Worm (Caenorhabditis elegans) whole organism, early embryonic: ENCODE results near the gene try-13.
"Not testable (repeated sequence)": the region's sequence is repeated elsewhere in the genome, so short reads cannot be mapped to it uniquely, and the experiment has no call there.

Source experiments
- B0310.2 ChIP-seq: sonication (generic microtip); optimal IDR thresholded peaks from 2 replicates; lab custom pipeline; 2016; ENCODE audit warnings: mild to moderate bottlenecking, missing genetic modification characterization, missing compliant biosample characterization
- F13C5.2 ChIP-seq: sonication (generic microtip); optimal IDR thresholded peaks from 2 replicates; lab custom pipeline; 2017; ENCODE audit warnings: mild to moderate bottlenecking, missing genetic modification characterization, inconsistent platforms, missing compliant biosample characterization
- ama-1 ChIP-seq: fragments of 150-350 bp; optimal IDR thresholded peaks from 2 replicates; lab custom pipeline; 2014
- ceh-13 ChIP-seq: fragments of 200-800 bp; sonication (Bioruptor generic); optimal IDR thresholded peaks from 2 replicates; lab custom pipeline; 2018; ENCODE audit warnings: mild to moderate bottlenecking, missing genetic modification characterization, missing compliant biosample characterization
- flt-1 ChIP-seq: fragments of 200-800 bp; sonication (Bioruptor generic); IDR thresholded peaks from 2 replicates; pipeline ENCODE4 v1.3.6; 2022; ENCODE audit warnings: missing genetic modification characterization, missing compliant biosample characterization
- hmbx-1 ChIP-seq: sonication (generic microtip); optimal IDR thresholded peaks from 2 replicates; lab custom pipeline; 2016; ENCODE audit warnings: mild to moderate bottlenecking, missing genetic modification characterization, missing compliant biosample characterization
- hnd-1 ChIP-seq: sonication (generic microtip); optimal IDR thresholded peaks from 2 replicates; lab custom pipeline; 2016; ENCODE audit warnings: missing genetic modification characterization, missing compliant biosample characterization

ce11 chrV:7444331-7444730 lies 4.4 kb downstream of the try-13 start, which contains the start of gene nhr-141:
- TF ChIP-seq ama-1 (lab: Kevin White, UChicago); flt-1 (GFP tag; lab: Robert Waterston, UW); ceh-13 (GFP tag; lab: Kevin White, UChicago); B0310.2 (tag; lab: Kevin White, UChicago); hmbx-1 (tag; lab: Kevin White, UChicago); F13C5.2 (tag; lab: Kevin White, UChicago); hnd-1 (tag; lab: Kevin White, UChicago): not testable (repeated sequence)
